Fruit fly (Drosophila melanogaster) whole organism, embryonic: ENCODE measurements around the gene CG4301.

Experiments
- Atf-2 ChIP-seq: fragments of 200-800 bp; sonication (Bioruptor generic); optimal IDR thresholded peaks from 2 replicates; lab custom pipeline; 2016; ENCODE audit warnings: missing biosample characterization, missing genetic modification characterization
- Atf6 ChIP-seq: fragments of 200-800 bp; sonication (Bioruptor generic); IDR thresholded peaks from 2 replicates; pipeline ENCODE4 v1.3.6; 2022; ENCODE audit warnings: missing biosample characterization, missing genetic modification characterization
- Awh ChIP-seq: fragments of 200-800 bp; sonication (Bioruptor generic); IDR thresholded peaks from 2 replicates; pipeline ENCODE4, ENCODE4 v1.3.6; 2022; ENCODE audit warnings: missing biosample characterization, missing genetic modification characterization
- B-H1 ChIP-seq: fragments of 200-800 bp; sonication (Bioruptor generic); IDR thresholded peaks from 3 replicates; pipeline ENCODE4 v1.3.6; 2022; ENCODE audit warnings: missing biosample characterization, missing genetic modification characterization
- B-H2 ChIP-seq: fragments of 200-800 bp; sonication (Bioruptor generic); optimal IDR thresholded peaks from 2 replicates; lab custom pipeline; 2018; ENCODE audit warnings: missing biosample characterization, mild to moderate bottlenecking, missing genetic modification characterization
- Blimp-1 ChIP-seq: fragments of 200-800 bp; sonication (Bioruptor generic); optimal IDR thresholded peaks from 3 replicates; lab custom pipeline; 2018; ENCODE audit warnings: missing biosample characterization, missing genetic modification characterization, mild to moderate bottlenecking, moderate library complexity, missing genetic modification reagents
- CG10209 ChIP-seq: fragments of 200-800 bp; sonication (Bioruptor generic); optimal IDR thresholded peaks from 3 replicates; lab custom pipeline; 2017; ENCODE audit warnings: missing biosample characterization, mild to moderate bottlenecking, missing genetic modification characterization, missing genetic modification reagents
- CG11695 ChIP-seq: fragments of 200-800 bp; sonication (Bioruptor generic); IDR thresholded peaks from 3 replicates; pipeline ENCODE4 v1.3.6; 2022; ENCODE audit warnings: missing biosample characterization, missing genetic modification characterization
- CG12769 ChIP-seq: fragments of 200-800 bp; sonication (Bioruptor generic); optimal IDR thresholded peaks from 2 replicates; lab custom pipeline; 2019; ENCODE audit warnings: missing biosample characterization, mild to moderate bottlenecking, missing genetic modification characterization, moderate library complexity
- CG13424 ChIP-seq: fragments of 200-800 bp; sonication (Bioruptor generic); optimal IDR thresholded peaks from 2 replicates; lab custom pipeline; 2019; ENCODE audit warnings: missing biosample characterization, mild to moderate bottlenecking, missing genetic modification characterization, moderate library complexity
- CG14860 ChIP-seq: fragments of 200-800 bp; sonication (Bioruptor generic); IDR thresholded peaks from 3 replicates; pipeline ENCODE4 v1.3.6; 2022; ENCODE audit warnings: missing biosample characterization, missing genetic modification characterization; ENCODE audit not compliant: partially characterized antibody
- CG15269 ChIP-seq: fragments of 200-800 bp; sonication (Bioruptor generic); optimal IDR thresholded peaks from 2 replicates; lab custom pipeline; 2018; ENCODE audit warnings: missing biosample characterization, mild to moderate bottlenecking, missing genetic modification characterization, moderate library complexity
- CG17328 ChIP-seq: fragments of 200-800 bp; sonication (Bioruptor generic); IDR thresholded peaks from 2 replicates; pipeline ENCODE4 v1.3.6; 2022; ENCODE audit warnings: missing biosample characterization, missing genetic modification characterization
- CG17385 ChIP-seq: fragments of 200-800 bp; sonication (Bioruptor generic); optimal IDR thresholded peaks from 3 replicates; lab custom pipeline; 2018; ENCODE audit warnings: missing biosample characterization, mild to moderate bottlenecking, missing genetic modification characterization
- CG17612 ChIP-seq: fragments of 200-800 bp; sonication (Bioruptor generic); IDR thresholded peaks from 2 replicates; pipeline ENCODE4 v1.3.6; 2022; ENCODE audit warnings: missing biosample characterization, missing genetic modification characterization
- CG17829 ChIP-seq: fragments of 200-800 bp; optimal IDR thresholded peaks from 2 replicates; lab custom pipeline; 2019; ENCODE audit warnings: missing biosample characterization, mild to moderate bottlenecking, missing genetic modification characterization, moderate library complexity
- CG17912 ChIP-seq: fragments of 200-800 bp; sonication (Bioruptor generic); optimal IDR thresholded peaks from 2 replicates; lab custom pipeline; 2018; ENCODE audit warnings: missing biosample characterization, mild to moderate bottlenecking, missing genetic modification characterization
- CG1792 ChIP-seq: fragments of 200-800 bp; sonication (Bioruptor generic); optimal IDR thresholded peaks from 2 replicates; lab custom pipeline; 2016; ENCODE audit warnings: missing biosample characterization, missing genetic modification characterization
- CG18262 ChIP-seq: fragments of 200-800 bp; optimal IDR thresholded peaks from 3 replicates; lab custom pipeline; 2019; ENCODE audit warnings: missing biosample characterization, mild to moderate bottlenecking, missing genetic modification characterization, moderate library complexity
- CG2199 ChIP-seq: fragments of 200-800 bp; sonication (Bioruptor generic); IDR thresholded peaks from 3 replicates; pipeline ENCODE4 v1.3.6; 2022; ENCODE audit warnings: missing biosample characterization, missing genetic modification characterization
- CG3065 ChIP-seq: fragments of 200-800 bp; sonication (Bioruptor generic); optimal IDR thresholded peaks from 2 replicates; lab custom pipeline; 2016; ENCODE audit warnings: missing biosample characterization, missing genetic modification characterization
- CG5180 ChIP-seq: fragments of 200-800 bp; sonication (Bioruptor generic); optimal IDR thresholded peaks from 3 replicates; lab custom pipeline; 2017; ENCODE audit warnings: missing biosample characterization, missing genetic modification characterization, mild to moderate bottlenecking, moderate library complexity, missing genetic modification reagents
- CG7963 ChIP-seq: fragments of 200-800 bp; sonication (Bioruptor generic); IDR thresholded peaks from 3 replicates; pipeline ENCODE4 v1.3.6; 2022; ENCODE audit warnings: missing biosample characterization, missing genetic modification characterization; ENCODE audit not compliant: partially characterized antibody
- CG9817 ChIP-seq: fragments of 200-800 bp; sonication (Bioruptor generic); optimal IDR thresholded peaks from 2 replicates; lab custom pipeline; 2018; ENCODE audit warnings: missing biosample characterization, mild to moderate bottlenecking, missing genetic modification characterization, moderate library complexity
- CG9876 ChIP-seq: fragments of 200-800 bp; sonication (Bioruptor generic); optimal IDR thresholded peaks from 2 replicates; lab custom pipeline; 2016; ENCODE audit warnings: missing biosample characterization, missing genetic modification characterization
- CrebB ChIP-seq: fragments of 200-800 bp; sonication (Bioruptor generic); optimal IDR thresholded peaks from 3 replicates; lab custom pipeline; 2018; ENCODE audit warnings: missing biosample characterization, mild to moderate bottlenecking, missing genetic modification characterization
- Dip2 ChIP-seq: fragments of 200-800 bp; sonication (Bioruptor generic); IDR thresholded peaks from 2 replicates; pipeline ENCODE4 v1.3.6; 2022; ENCODE audit warnings: missing biosample characterization, missing genetic modification characterization
- GATAe ChIP-seq: fragments of 200-800 bp; sonication (Bioruptor generic); conservative IDR thresholded peaks from 2 replicates; pipeline ENCODE4 v1.3.6; 2022; ENCODE audit warnings: missing biosample characterization, missing genetic modification characterization
- H15 ChIP-seq: fragments of 200-800 bp; sonication (Bioruptor generic); IDR thresholded peaks from 3 replicates; pipeline ENCODE4 v1.3.6; 2022; ENCODE audit warnings: missing biosample characterization, missing genetic modification characterization
- ac ChIP-seq: fragments of 200-800 bp; sonication (Bioruptor generic); optimal IDR thresholded peaks from 3 replicates; lab custom pipeline; 2017; ENCODE audit warnings: missing biosample characterization, mild to moderate bottlenecking, missing genetic modification characterization
- az2 ChIP-seq: fragments of 200-800 bp; sonication (Bioruptor generic); optimal IDR thresholded peaks from 3 replicates; lab custom pipeline; 2016; ENCODE audit warnings: missing biosample characterization, missing genetic modification characterization
- bbx ChIP-seq: fragments of 200-800 bp; sonication (Bioruptor generic); IDR thresholded peaks from 2 replicates; pipeline ENCODE4 v1.3.6; 2022; ENCODE audit warnings: missing biosample characterization, missing genetic modification characterization; ENCODE audit not compliant: partially characterized antibody
- chinmo ChIP-seq: fragments of 200-800 bp; sonication (Bioruptor generic); IDR thresholded peaks from 4 replicates; pipeline ENCODE4 v1.3.6; 2022; ENCODE audit warnings: missing biosample characterization, missing genetic modification characterization; ENCODE audit not compliant: partially characterized antibody
- crc ChIP-seq: fragments of 200-800 bp; sonication (Bioruptor generic); optimal IDR thresholded peaks from 2 replicates; lab custom pipeline; 2016; ENCODE audit warnings: missing biosample characterization, missing genetic modification characterization
- croc ChIP-seq: fragments of 200-800 bp; sonication (Bioruptor generic); conservative IDR thresholded peaks from 3 replicates; pipeline ENCODE4 v1.3.6; 2022; ENCODE audit warnings: missing biosample characterization, missing genetic modification characterization
- fd3F ChIP-seq: fragments of 200-800 bp; sonication (Bioruptor generic); optimal IDR thresholded peaks from 2 replicates; lab custom pipeline; 2018; ENCODE audit warnings: missing biosample characterization, mild to moderate bottlenecking, missing genetic modification characterization, moderate library complexity
- gem ChIP-seq: fragments of 200-800 bp; sonication (Bioruptor generic); optimal IDR thresholded peaks from 2 replicates; lab custom pipeline; 2019; ENCODE audit warnings: missing biosample characterization, mild to moderate bottlenecking, missing genetic modification characterization, moderate library complexity
- grn ChIP-seq: fragments of 200-800 bp; sonication (Bioruptor generic); optimal IDR thresholded peaks from 3 replicates; lab custom pipeline; 2017; ENCODE audit warnings: missing biosample characterization, missing genetic modification characterization
- gt ChIP-seq: fragments of 200-800 bp; sonication (Bioruptor generic); IDR thresholded peaks from 2 replicates; pipeline ENCODE4 v1.3.6; 2022; ENCODE audit warnings: missing biosample characterization, missing genetic modification characterization
- ind ChIP-seq: fragments of 200-800 bp; sonication (Bioruptor generic); optimal IDR thresholded peaks from 3 replicates; lab custom pipeline; 2016; ENCODE audit warnings: missing biosample characterization, missing genetic modification characterization
- jumu ChIP-seq: fragments of 200-800 bp; sonication (Bioruptor generic); optimal IDR thresholded peaks from 3 replicates; lab custom pipeline; 2016; ENCODE audit warnings: missing biosample characterization, missing genetic modification characterization
- lab ChIP-seq: fragments of 200-800 bp; sonication (Bioruptor generic); optimal IDR thresholded peaks from 3 replicates; lab custom pipeline; 2017; ENCODE audit warnings: missing biosample characterization, missing genetic modification characterization, mild to moderate bottlenecking, moderate library complexity, missing genetic modification reagents
- mam ChIP-seq: fragments of 200-800 bp; sonication (Bioruptor generic); optimal IDR thresholded peaks from 3 replicates; lab custom pipeline; 2016; ENCODE audit warnings: missing biosample characterization, missing genetic modification characterization
- nau ChIP-seq: fragments of 200-800 bp; sonication (Bioruptor generic); optimal IDR thresholded peaks from 3 replicates; lab custom pipeline; 2017; ENCODE audit warnings: missing biosample characterization, mild to moderate bottlenecking, missing genetic modification characterization, missing genetic modification reagents
- onecut ChIP-seq: fragments of 200-800 bp; sonication (Bioruptor generic); IDR thresholded peaks from 2 replicates; pipeline ENCODE4 v1.3.6; 2022; ENCODE audit warnings: missing biosample characterization, missing genetic modification characterization
- ro ChIP-seq: fragments of 200-800 bp; sonication (Bioruptor generic); IDR thresholded peaks from 2 replicates; pipeline ENCODE4 v1.3.6; 2022; ENCODE audit warnings: missing biosample characterization, missing genetic modification characterization
- sd ChIP-seq: fragments of 200-800 bp; sonication (Bioruptor generic); optimal IDR thresholded peaks from 3 replicates; lab custom pipeline; 2018; ENCODE audit warnings: missing biosample characterization, mild to moderate bottlenecking, missing genetic modification characterization, moderate library complexity
- sens-2 ChIP-seq: fragments of 200-800 bp; sonication (Bioruptor generic); IDR thresholded peaks from 2 replicates; pipeline ENCODE4 v1.3.6; 2022; ENCODE audit warnings: missing biosample characterization, missing genetic modification characterization
- slp2 ChIP-seq: fragments of 200-800 bp; sonication (Bioruptor generic); optimal IDR thresholded peaks from 2 replicates; lab custom pipeline; 2016; ENCODE audit warnings: missing biosample characterization, missing genetic modification characterization
- tap ChIP-seq: fragments of 200-800 bp; optimal IDR thresholded peaks from 3 replicates; lab custom pipeline; 2019; ENCODE audit warnings: missing biosample characterization, mild to moderate bottlenecking, missing genetic modification characterization, moderate library complexity
- twi ChIP-seq: fragments of 200-800 bp; optimal IDR thresholded peaks from 2 replicates; lab custom pipeline; 2019; ENCODE audit warnings: missing biosample characterization, mild to moderate bottlenecking, missing genetic modification characterization, moderate library complexity

Gene CG4301

DNA sequence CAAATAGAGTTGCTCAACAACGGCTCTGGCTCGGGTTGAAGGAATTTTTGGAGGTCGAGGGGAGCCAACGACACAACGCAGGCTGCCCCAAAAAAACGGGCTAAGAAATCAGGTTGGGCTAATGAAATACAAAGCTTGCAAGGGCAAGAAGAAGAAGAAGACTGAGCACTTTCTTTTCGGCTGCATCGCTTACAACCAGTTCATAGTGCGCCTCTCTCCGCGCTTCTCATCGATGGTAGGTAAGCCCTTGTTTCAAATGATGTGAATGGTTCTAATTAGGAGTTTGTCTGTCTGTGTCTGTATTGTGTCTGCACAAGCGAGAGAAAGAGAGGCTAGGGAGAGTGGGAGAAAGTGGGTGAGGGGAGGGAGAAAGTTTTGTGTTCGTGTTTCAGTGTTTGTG is 51.3 kb downstream of the CG4301 start (continued):
- TF ChIP-seq nau (GFP tag; lab: Kevin White, UChicago) (no peak), CG17912 (GFP tag; lab: Kevin White, UChicago) (no peak), CG5180 (GFP tag; lab: Kevin White, UChicago) (no peak), CrebB (tag; lab: Kevin White, UChicago) (no peak), crc (GFP tag; lab: Kevin White, UChicago) (no peak), CG10209 (GFP tag; lab: Kevin White, UChicago) (no peak), bbx (GFP tag; lab: Robert Waterston, UW) (no peak), CG17829 (tag; lab: Kevin White, UChicago) (peak; percentile 100), Atf6 (GFP tag; lab: Robert Waterston, UW) (no peak), Blimp-1 (GFP tag; lab: Kevin White, UChicago) (peak; percentile 91), H15 (GFP tag; lab: Robert Waterston, UW) (no peak), grn (no peak), fd3F (GFP tag; lab: Kevin White, UChicago) (no peak), CG9876 (GFP tag; lab: Kevin White, UChicago) (no peak), CG1792 (GFP tag; lab: Kevin White, UChicago) (no peak), CG11695 (GFP tag; lab: Robert Waterston, UW) (no peak), CG12769 (tag; lab: Kevin White, UChicago) (peak; percentile 6), ind (GFP tag; lab: Kevin White, UChicago) (no peak), chinmo (GFP tag; lab: Robert Waterston, UW) (no peak), twi (no peak), ro (GFP tag; lab: Robert Waterston, UW) (no peak), ac (GFP tag; lab: Kevin White, UChicago) (no peak), CG15269 (tag; lab: Kevin White, UChicago) (no peak), tap (tag; lab: Kevin White, UChicago) (no peak), az2 (GFP tag; lab: Kevin White, UChicago) (no peak), Dip2 (GFP tag; lab: Robert Waterston, UW) (no peak), CG14860 (GFP tag; lab: Robert Waterston, UW) (no peak), CG13424 (tag; lab: Kevin White, UChicago) (no peak)

DNA sequence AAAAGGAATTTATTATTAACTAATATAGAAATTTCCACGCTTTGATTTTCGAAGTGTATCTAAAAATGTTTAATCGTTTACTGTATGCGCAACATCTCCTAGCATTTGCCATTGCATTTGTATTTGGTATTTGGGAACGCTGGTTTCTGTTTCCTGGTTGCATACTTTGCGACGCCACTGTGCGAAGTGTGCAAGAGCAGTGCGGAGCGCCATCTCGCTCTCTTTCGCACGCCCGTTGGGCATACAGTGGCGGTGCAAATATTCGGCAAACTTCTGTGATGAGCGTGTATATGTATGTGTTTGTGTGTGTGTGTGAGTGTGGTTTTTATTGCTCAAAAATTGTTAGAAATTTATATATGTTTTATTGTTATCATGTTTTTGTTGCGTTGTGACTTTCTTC is 53.2 kb downstream of the CG4301 start:
- TF ChIP-seq jumu (GFP tag; lab: Kevin White, UChicago) (peak; percentile 3), Atf-2 (GFP tag; lab: Kevin White, UChicago) (no peak), tap (tag; lab: Kevin White, UChicago) (no peak), onecut (no peak), gt (GFP tag; lab: Robert Waterston, UW) (no peak), B-H1 (GFP tag; lab: Robert Waterston, UW) (peak; percentile 19; the same call in 1 of the 3 replicates), B-H2 (no peak), gem (peak; percentile 27), CG7963 (GFP tag; lab: Robert Waterston, UW) (no peak), Awh (GFP tag; lab: Robert Waterston, UW) (no peak), CG2199 (peak; percentile 44; the same call in 1 of the 3 replicates), slp2 (GFP tag; lab: Kevin White, UChicago) (peak; percentile 11), CG17328 (GFP tag; lab: Robert Waterston, UW) (no peak), CG3065 (GFP tag; lab: Kevin White, UChicago) (no peak), CG18262 (tag; lab: Kevin White, UChicago) (peak; percentile 2), CG17385 (GFP tag; lab: Kevin White, UChicago) (no peak), mam (GFP tag; lab: Kevin White, UChicago) (peak; percentile 32), CG17612 (no peak), lab (no peak), croc (GFP tag; lab: Robert Waterston, UW) (no peak), sd (tag; lab: Kevin White, UChicago) (no peak), sens-2 (GFP tag; lab: Robert Waterston, UW) (no peak), CG9817 (peak; percentile 1), GATAe (GFP tag; lab: Robert Waterston, UW) (no peak)
